Fruit fly (Drosophila melanogaster): Measurements from ENCODE around the gene CG5645.
A peak's percentile ranks its signal among the peaks of the same experiment; 100 is the strongest.

The CG5645 gene

dm6 chr3L:12124975-12125374, 11.5 kb downstream of the CG5645 start, which contains the start of gene yps (continued):
- peak; percentile 93 for TF ChIP-seq nom (GFP tag; optimal IDR thresholded peaks at IDR 0.05)
- peak; percentile 90 for TF ChIP-seq CG9609 (GFP tag; optimal IDR thresholded peaks at IDR 0.05)
- TF ChIP-seq unc-4 (GFP tag; IDR thresholded peaks at IDR 0.05; ENCODE audit: partially characterized antibody): peak; percentile 74
- TF ChIP-seq pzg (GFP tag; optimal IDR thresholded peaks at IDR 0.05): peak; percentile 95
- peak; percentile 89 for TF ChIP-seq Sry-δ (GFP tag; optimal IDR thresholded peaks at IDR 0.05)
- peak; percentile 88 for TF ChIP-seq bbx (GFP tag; IDR thresholded peaks at IDR 0.05; ENCODE audit: partially characterized antibody)
- TF ChIP-seq CG15514 (GFP tag; optimal IDR thresholded peaks at IDR 0.05): peak; percentile 96
- peak; percentile 81 for TF ChIP-seq cas (GFP tag; IDR thresholded peaks at IDR 0.05)
- no peak for TF ChIP-seq CG1832 (GFP tag; optimal IDR thresholded peaks at IDR 0.05)
- peak; percentile 96 for TF ChIP-seq CG4707 (GFP tag; optimal IDR thresholded peaks at IDR 0.05)
- peak; percentile 82 for TF ChIP-seq Ptx1 (GFP tag; IDR thresholded peaks at IDR 0.05)
- no peak for TF ChIP-seq chinmo (GFP tag; IDR thresholded peaks at IDR 0.05; ENCODE audit: partially characterized antibody)
- peak; percentile 93 for TF ChIP-seq Bteb2 (GFP tag; optimal IDR thresholded peaks at IDR 0.05)
- TF ChIP-seq slp2 (GFP tag; optimal IDR thresholded peaks at IDR 0.05): peak; percentile 93
- TF ChIP-seq Nf-YA (GFP tag; IDR thresholded peaks at IDR 0.05): peak; percentile 92
- TF ChIP-seq da (GFP tag; optimal IDR thresholded peaks at IDR 0.05): peak; percentile 89
- peak; percentile 100 for TF ChIP-seq CG7987 (GFP tag; optimal IDR thresholded peaks at IDR 0.05)
- peak; percentile 89 for TF ChIP-seq ac (GFP tag; optimal IDR thresholded peaks at IDR 0.05)
- peak; percentile 77 for TF ChIP-seq sd (tag; optimal IDR thresholded peaks at IDR 0.05)
- peak; percentile 96 for TF ChIP-seq CG12104 (GFP tag; optimal IDR thresholded peaks at IDR 0.05)
- TF ChIP-seq zfh1 (GFP tag; IDR thresholded peaks at IDR 0.05): peak; percentile 97
- no peak for TF ChIP-seq h (optimal IDR thresholded peaks at IDR 0.05)
- peak; percentile 98 for TF ChIP-seq YL-1 (GFP tag; optimal IDR thresholded peaks at IDR 0.05)
- TF ChIP-seq CG43689 (GFP tag; IDR thresholded peaks at IDR 0.05): peak; percentile 83
- peak; percentile 90 for TF ChIP-seq CG17829 (tag; optimal IDR thresholded peaks at IDR 0.05)
- no peak for TF ChIP-seq eve (GFP tag; optimal IDR thresholded peaks at IDR 0.05)
- no peak for TF ChIP-seq lov (optimal IDR thresholded peaks at IDR 0.05)
- peak; percentile 97 for TF ChIP-seq lov (GFP tag; IDR thresholded peaks at IDR 0.05)
- TF ChIP-seq CG4730 (GFP tag; IDR thresholded peaks at IDR 0.05): peak; percentile 69
- peak; percentile 91 for TF ChIP-seq unpg (GFP tag; optimal IDR thresholded peaks at IDR 0.05)
- TF ChIP-seq CG6813 (GFP tag; optimal IDR thresholded peaks at IDR 0.05): peak; percentile 98
- TF ChIP-seq row (GFP tag; IDR thresholded peaks at IDR 0.05): peak; percentile 52; the same call in 2 of the 3 replicates
- peak; percentile 93 for TF ChIP-seq scrt (GFP tag; optimal IDR thresholded peaks at IDR 0.05)
- peak; percentile 92 for TF ChIP-seq dati (GFP tag; IDR thresholded peaks at IDR 0.05)
- TF ChIP-seq CG13894 (tag; optimal IDR thresholded peaks at IDR 0.05): peak; percentile 91
- TF ChIP-seq CG14710 (tag; optimal IDR thresholded peaks at IDR 0.05): peak; percentile 92
- peak; percentile 87 for TF ChIP-seq CG7745 (tag; optimal IDR thresholded peaks at IDR 0.05)
- TF ChIP-seq Gug (GFP tag; IDR thresholded peaks at IDR 0.05): peak; percentile 52; the same call in 2 of the 4 replicates
- peak; percentile 58; the same call in 1 of the 2 replicates for TF ChIP-seq CG6272 (GFP tag; IDR thresholded peaks at IDR 0.05)
- peak; percentile 97 for TF ChIP-seq CG4328 (GFP tag; optimal IDR thresholded peaks at IDR 0.05)
- TF ChIP-seq CG7963 (GFP tag; IDR thresholded peaks at IDR 0.05; ENCODE audit: partially characterized antibody): peak; percentile 75
- peak; percentile 88; the same call in 1 of the 2 replicates for TF ChIP-seq CG10959 (GFP tag; IDR thresholded peaks at IDR 0.05)
- peak; percentile 87 for TF ChIP-seq pho (GFP tag; optimal IDR thresholded peaks at IDR 0.05)
- TF ChIP-seq inv (GFP tag; IDR thresholded peaks at IDR 0.05; ENCODE audit: partially characterized antibody): peak; percentile 68
- TF ChIP-seq CG11723 (GFP tag; optimal IDR thresholded peaks at IDR 0.05): peak; percentile 95
- no peak for TF ChIP-seq Doc2 (GFP tag; IDR thresholded peaks at IDR 0.05)
- TF ChIP-seq otp (GFP tag; IDR thresholded peaks at IDR 0.05): peak; percentile 97
- peak; percentile 100 for TF ChIP-seq CG17186 (GFP tag; optimal IDR thresholded peaks at IDR 0.05)
- TF ChIP-seq CG34422 (GFP tag; IDR thresholded peaks at IDR 0.05): peak; percentile 88
- peak; percentile 39; the same call in 1 of the 2 replicates for TF ChIP-seq crol (GFP tag; IDR thresholded peaks at IDR 0.05)
- peak; percentile 75 for TF ChIP-seq CG18476 (GFP tag; optimal IDR thresholded peaks at IDR 0.05)
